Fruit fly (Drosophila melanogaster) whole organism, adult: ENCODE data around the gene dlg1.

Source experiments
- CG11617 ChIP-seq: fragments of 200-800 bp; sonication (Bioruptor generic); optimal IDR thresholded peaks from 2 replicates; lab custom pipeline; 2017; ENCODE audit warnings: mild to moderate bottlenecking, missing biosample characterization, missing genetic modification reagents, missing genetic modification characterization
- CG12768 ChIP-seq: fragments of 200-800 bp; sonication (Bioruptor generic); optimal IDR thresholded peaks from 2 replicates; lab custom pipeline; 2017; ENCODE audit warnings: missing biosample characterization, missing genetic modification characterization, mild to moderate bottlenecking, moderate library complexity, missing genetic modification reagents
- CG14711 ChIP-seq: fragments of 200-800 bp; sonication (Bioruptor generic); optimal IDR thresholded peaks from 2 replicates; lab custom pipeline; 2018; ENCODE audit warnings: missing biosample characterization, mild to moderate bottlenecking, missing genetic modification characterization, moderate library complexity
- CG1620 ChIP-seq: fragments of 200-800 bp; sonication (Bioruptor generic); optimal IDR thresholded peaks from 2 replicates; lab custom pipeline; 2016; ENCODE audit warnings: missing biosample characterization, missing genetic modification characterization
- CG33017 ChIP-seq: fragments of 200-800 bp; sonication (Bioruptor generic); optimal IDR thresholded peaks from 2 replicates; lab custom pipeline; 2018; ENCODE audit warnings: missing biosample characterization, mild to moderate bottlenecking, missing genetic modification characterization, moderate library complexity
- CG5204 ChIP-seq: fragments of 200-800 bp; sonication (Bioruptor generic); optimal IDR thresholded peaks from 2 replicates; lab custom pipeline; 2016; ENCODE audit warnings: missing biosample characterization, missing genetic modification characterization
- CG7045 ChIP-seq: fragments of 200-800 bp; sonication (Bioruptor generic); optimal IDR thresholded peaks from 2 replicates; lab custom pipeline; 2017; ENCODE audit warnings: missing biosample characterization, mild to moderate bottlenecking, missing genetic modification characterization
- CG7101 ChIP-seq: fragments of 200-800 bp; sonication (Bioruptor generic); optimal IDR thresholded peaks from 2 replicates; lab custom pipeline; 2018; ENCODE audit warnings: missing biosample characterization, mild to moderate bottlenecking, missing genetic modification characterization, moderate library complexity
- Clk ChIP-seq: fragments of 200-800 bp; sonication (Bioruptor generic); optimal IDR thresholded peaks from 2 replicates; lab custom pipeline; 2017; ENCODE audit warnings: missing biosample characterization, missing genetic modification characterization
- Crg-1 ChIP-seq: fragments of 200-800 bp; sonication (Bioruptor generic); optimal IDR thresholded peaks from 2 replicates; lab custom pipeline; 2016; ENCODE audit warnings: missing biosample characterization, missing genetic modification characterization
- Hr96 ChIP-seq: fragments of 200-800 bp; sonication (Bioruptor generic); optimal IDR thresholded peaks from 2 replicates; lab custom pipeline; 2016; ENCODE audit warnings: missing biosample characterization, missing genetic modification characterization
- Mnt ChIP-seq: fragments of 200-800 bp; sonication (Bioruptor generic); optimal IDR thresholded peaks from 2 replicates; lab custom pipeline; 2016; ENCODE audit warnings: missing biosample characterization, mild to moderate bottlenecking, missing genetic modification characterization
- bab1 ChIP-seq: fragments of 200-800 bp; sonication (Bioruptor generic); optimal IDR thresholded peaks from 3 replicates; lab custom pipeline; 2019; ENCODE audit warnings: missing biosample characterization, mild to moderate bottlenecking, missing genetic modification characterization, moderate library complexity
- cic ChIP-seq: fragments of 200-800 bp; sonication (Bioruptor generic); optimal IDR thresholded peaks from 2 replicates; lab custom pipeline; 2017; ENCODE audit warnings: missing biosample characterization, mild to moderate bottlenecking, missing genetic modification characterization, moderate library complexity
- cnc ChIP-seq, 2 experiments: fragments of >200 bp; optimal IDR thresholded peaks; 2 replicates each; lab custom pipeline; 2017
- kay ChIP-seq: fragments of 200-800 bp; sonication (Bioruptor generic); peaks from one replicate; lab custom pipeline; 2016; ENCODE audit warnings: missing biosample characterization, missing genetic modification characterization, borderline replicate concordance
- ovo ChIP-seq: fragments of 200-800 bp; sonication (Bioruptor generic); optimal IDR thresholded peaks from 2 replicates; lab custom pipeline; 2016; ENCODE audit warnings: missing biosample characterization, missing genetic modification characterization
- pad ChIP-seq: fragments of 200-800 bp; sonication (Bioruptor generic); optimal IDR thresholded peaks from 3 replicates; lab custom pipeline; 2017; ENCODE audit warnings: missing biosample characterization, missing genetic modification characterization, mild to moderate bottlenecking, moderate library complexity, missing genetic modification reagents
- tj ChIP-seq: fragments of 200-800 bp; sonication (Bioruptor generic); optimal IDR thresholded peaks from 3 replicates; lab custom pipeline; 2017; ENCODE audit warnings: missing biosample characterization, mild to moderate bottlenecking, missing genetic modification characterization, moderate library complexity
- toe ChIP-seq: fragments of 200-800 bp; sonication (Bioruptor generic); optimal IDR thresholded peaks from 2 replicates; lab custom pipeline; 2016; ENCODE audit warnings: missing biosample characterization, missing genetic modification characterization

dlg1 gene

dm6 chrX:11351351-11351750, 18.1 kb upstream of the dlg1 start:
- TF ChIP-seq Crg-1 (GFP tag; lab: Kevin White, UChicago) (peak; percentile 91), pad (GFP tag; lab: Kevin White, UChicago) (peak; percentile 81), ovo (GFP tag; lab: Kevin White, UChicago) (peak; percentile 42), toe (GFP tag; lab: Kevin White, UChicago) (peak; percentile 92), CG12768 (GFP tag; lab: Kevin White, UChicago) (peak; percentile 96), bab1 (GFP tag; lab: Kevin White, UChicago) (peak; percentile 98), CG5204 (GFP tag; lab: Kevin White, UChicago) (peak; percentile 83), kay (no peak), CG1620 (GFP tag; lab: Kevin White, UChicago) (peak; percentile 92), CG7045 (GFP tag; lab: Kevin White, UChicago) (peak; percentile 94), Clk (peak; percentile 89), CG14711 (tag; lab: Kevin White, UChicago) (peak; percentile 91), cic (GFP tag; lab: Kevin White, UChicago) (peak; percentile 74), Mnt (peak; percentile 85), tj (GFP tag; lab: Kevin White, UChicago) (peak; percentile 69), CG33017 (tag; lab: Kevin White, UChicago) (peak; percentile 92), CG7101 (tag; lab: Kevin White, UChicago) (peak; percentile 95), CG11617 (GFP tag; lab: Kevin White, UChicago) (peak; percentile 85), Hr96 (GFP tag; lab: Kevin White, UChicago) (no peak), cnc (optimal IDR thresholded peaks at IDR 0.05; lab: Kevin White, UChicago) (no peak)

- TF ChIP-seq ovo (GFP tag; lab: Kevin White, UChicago) (no peak), kay (no peak), CG14711 (tag; lab: Kevin White, UChicago) (peak; percentile 39), CG11617 (GFP tag; lab: Kevin White, UChicago) (peak; percentile 29), bab1 (GFP tag; lab: Kevin White, UChicago) (peak; percentile 62), pad (GFP tag; lab: Kevin White, UChicago) (peak; percentile 5), CG7101 (tag; lab: Kevin White, UChicago) (peak; percentile 35), Crg-1 (GFP tag; lab: Kevin White, UChicago) (peak; percentile 7), Mnt (peak; percentile 43)
Measured at dm6 chrX:11355708-11356174, 13.7 kb upstream of the dlg1 start, which contains the start of gene dsh. TSS of gene dsh (plus strand) at chrX:11355881.

DNA sequence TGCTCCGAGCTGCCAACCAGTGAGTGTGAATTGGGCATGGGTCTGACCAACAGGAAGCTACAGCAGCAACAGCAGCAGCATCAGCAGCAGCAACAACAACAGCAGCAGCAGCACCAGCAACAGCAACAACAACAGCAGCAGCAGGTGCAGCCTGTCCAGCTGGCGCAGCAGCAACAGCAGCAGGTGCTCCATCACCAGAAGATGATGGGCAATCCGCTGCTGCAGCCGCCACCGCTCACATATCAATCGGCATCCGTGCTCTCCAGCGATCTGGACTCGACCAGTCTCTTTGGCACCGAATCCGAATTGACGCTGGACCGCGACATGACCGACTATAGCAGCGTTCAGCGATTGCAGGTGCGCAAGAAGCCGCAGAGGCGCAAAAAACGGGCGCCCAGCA, 12.8 kb upstream of the dlg1 start:
- TF ChIP-seq CG14711 (tag; lab: Kevin White, UChicago) (no peak), toe (GFP tag; lab: Kevin White, UChicago) (no peak), kay (no peak), Clk (no peak), CG12768 (GFP tag; lab: Kevin White, UChicago) (no peak), ovo (GFP tag; lab: Kevin White, UChicago) (no peak), CG11617 (GFP tag; lab: Kevin White, UChicago) (no peak), pad (GFP tag; lab: Kevin White, UChicago) (no peak), CG1620 (GFP tag; lab: Kevin White, UChicago) (no peak), cic (GFP tag; lab: Kevin White, UChicago) (no peak), bab1 (GFP tag; lab: Kevin White, UChicago) (no peak), tj (GFP tag; lab: Kevin White, UChicago) (no peak), Hr96 (GFP tag; lab: Kevin White, UChicago) (no peak), CG5204 (GFP tag; lab: Kevin White, UChicago) (no peak), Mnt (no peak), CG7101 (tag; lab: Kevin White, UChicago) (no peak), cnc (optimal IDR thresholded peaks at IDR 0.05; lab: Kevin White, UChicago) (no peak), CG7045 (GFP tag; lab: Kevin White, UChicago) (no peak), CG33017 (tag; lab: Kevin White, UChicago) (no peak), Crg-1 (GFP tag; lab: Kevin White, UChicago) (no peak)

dm6 chrX:11359081-11359481, 10.4 kb upstream of the dlg1 start, which contains the start of gene Pa1:
TSS of gene Pa1 (plus strand) at chrX:11359236.
- no peak for TF ChIP-seq tj (GFP tag; lab: Kevin White, UChicago)
- no peak for TF ChIP-seq Clk
- peak; percentile 31 for TF ChIP-seq pad (GFP tag; lab: Kevin White, UChicago)
- no peak for TF ChIP-seq cnc (optimal IDR thresholded peaks at IDR 0.05; lab: Kevin White, UChicago)
- TF ChIP-seq CG14711 (tag; lab: Kevin White, UChicago) = no peak
- TF ChIP-seq kay = no peak
- TF ChIP-seq toe (GFP tag; lab: Kevin White, UChicago) = no peak
- TF ChIP-seq Crg-1 (GFP tag; lab: Kevin White, UChicago) = peak; percentile 33
- TF ChIP-seq CG12768 (GFP tag; lab: Kevin White, UChicago) = no peak
- peak; percentile 81 for TF ChIP-seq bab1 (GFP tag; lab: Kevin White, UChicago)
- TF ChIP-seq CG5204 (GFP tag; lab: Kevin White, UChicago) = no peak
- TF ChIP-seq CG11617 (GFP tag; lab: Kevin White, UChicago) = no peak
- TF ChIP-seq cic (GFP tag; lab: Kevin White, UChicago) = peak; percentile 1
- TF ChIP-seq CG7101 (tag; lab: Kevin White, UChicago) = peak; percentile 43
- peak; percentile 15 for TF ChIP-seq CG1620 (GFP tag; lab: Kevin White, UChicago)
- TF ChIP-seq CG7045 (GFP tag; lab: Kevin White, UChicago) = no peak
- TF ChIP-seq CG33017 (tag; lab: Kevin White, UChicago) = no peak
- TF ChIP-seq Hr96 (GFP tag; lab: Kevin White, UChicago) = no peak
- no peak for TF ChIP-seq ovo (GFP tag; lab: Kevin White, UChicago)
- peak; percentile 24 for TF ChIP-seq Mnt

DNA sequence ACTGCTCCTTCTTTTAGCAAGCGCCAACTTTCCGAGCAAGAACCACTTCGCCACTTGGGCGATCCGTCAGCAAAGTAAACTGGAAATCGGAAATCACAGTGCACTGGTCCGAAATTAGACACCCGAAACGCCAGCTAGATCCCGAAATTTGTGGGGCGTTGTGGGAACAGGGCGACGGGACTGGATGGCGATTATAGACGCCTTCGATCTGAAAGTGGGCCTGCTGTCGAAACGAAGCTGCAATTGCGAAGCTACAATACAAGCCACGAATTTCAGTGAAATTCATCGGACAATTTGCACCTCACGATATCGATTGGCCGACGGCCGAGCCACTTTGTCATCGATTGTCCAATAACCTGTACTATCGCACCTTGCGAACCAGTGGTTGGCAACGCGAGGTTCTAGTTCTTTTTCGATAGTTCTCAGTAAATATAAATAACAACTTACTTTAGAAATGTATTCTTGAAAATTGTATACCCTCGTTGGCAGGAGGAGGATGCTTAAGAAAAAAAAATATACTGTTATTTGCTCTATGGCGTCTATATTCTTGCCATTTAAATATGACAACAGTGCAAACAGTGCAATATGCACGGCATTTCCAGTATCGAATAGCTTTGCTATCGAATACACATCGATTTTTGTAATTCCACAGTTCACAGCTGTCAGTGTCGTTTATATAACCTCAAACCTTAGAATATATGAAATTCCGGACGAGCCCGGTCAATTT, 1.5 kb upstream of the dlg1 start, which contains the start of the genes hop and Tim8:
Gene hop (minus strand): TSS at position 316 of the 727 bp plus-strand sequence.
Gene Tim8 (plus strand): TSS at position 663 of the 727 bp plus-strand sequence.
- TF ChIP-seq Clk = no peak
- no peak for TF ChIP-seq CG12768 (GFP tag; lab: Kevin White, UChicago)
- TF ChIP-seq ovo (GFP tag; lab: Kevin White, UChicago) = no peak
- peak; percentile 19 for TF ChIP-seq bab1 (GFP tag; lab: Kevin White, UChicago)
- TF ChIP-seq CG33017 (tag; lab: Kevin White, UChicago) = no peak
- peak; percentile 14 for TF ChIP-seq CG11617 (GFP tag; lab: Kevin White, UChicago)
- peak; percentile 26 for TF ChIP-seq Mnt
- TF ChIP-seq CG5204 (GFP tag; lab: Kevin White, UChicago) = no peak
- TF ChIP-seq Hr96 (GFP tag; lab: Kevin White, UChicago) = no peak
- peak; percentile 49 for TF ChIP-seq CG14711 (tag; lab: Kevin White, UChicago)
- peak; percentile 23 for TF ChIP-seq pad (GFP tag; lab: Kevin White, UChicago)
- peak; percentile 6 for TF ChIP-seq CG7101 (tag; lab: Kevin White, UChicago)
- peak; percentile 44 for TF ChIP-seq tj (GFP tag; lab: Kevin White, UChicago)
